Worm (Caenorhabditis elegans): Measurements from ENCODE around the gene R05D3.8.

- no peak for TF ChIP-seq egl-18 (GFP tag; IDR thresholded peaks at IDR 0.05)
- no peak for TF ChIP-seq rcor-1 (GFP tag; IDR thresholded peaks at IDR 0.05)
- TF ChIP-seq snpc-4 (GFP tag; optimal IDR thresholded peaks at IDR 0.05) = no peak
- TF ChIP-seq snpc-4 (tag; optimal IDR thresholded peaks at IDR 0.05) = no peak
- TF ChIP-seq B0336.3 (GFP tag; IDR thresholded peaks at IDR 0.05) = peak; percentile 34; the same call in 1 of the 2 replicates
Observed at ce11 chrIII:8325574-8326513, 32.3 kb downstream of the R05D3.8 start, which contains the start of gene ZC262.13.

Measured in whole organism, young adult.